Worm (Caenorhabditis elegans) whole organism, early embryonic: ENCODE results near the gene srw-108.

Source experiments
- B0310.2 ChIP-seq: sonication (generic microtip); optimal IDR thresholded peaks from 2 replicates; lab custom pipeline; 2016; ENCODE audit warnings: mild to moderate bottlenecking, missing genetic modification characterization, missing compliant biosample characterization
- F13C5.2 ChIP-seq: sonication (generic microtip); optimal IDR thresholded peaks from 2 replicates; lab custom pipeline; 2017; ENCODE audit warnings: mild to moderate bottlenecking, missing genetic modification characterization, inconsistent platforms, missing compliant biosample characterization
- aly-1 ChIP-seq: sonication (generic microtip); optimal IDR thresholded peaks from 2 replicates; lab custom pipeline; 2016; ENCODE audit warnings: missing genetic modification characterization, missing compliant biosample characterization
- ama-1 ChIP-seq: fragments of 150-350 bp; optimal IDR thresholded peaks from 2 replicates; lab custom pipeline; 2014
- ceh-13 ChIP-seq: fragments of 200-800 bp; sonication (Bioruptor generic); optimal IDR thresholded peaks from 2 replicates; lab custom pipeline; 2018; ENCODE audit warnings: mild to moderate bottlenecking, missing genetic modification characterization, missing compliant biosample characterization
- ceh-36 ChIP-seq: sonication (generic microtip); optimal IDR thresholded peaks from 2 replicates; lab custom pipeline; 2016; ENCODE audit warnings: missing genetic modification characterization, inconsistent platforms, missing compliant biosample characterization
- ets-7 ChIP-seq: sonication (generic microtip); optimal IDR thresholded peaks from 2 replicates; lab custom pipeline; 2016; ENCODE audit warnings: missing genotype, missing genetic modification characterization, missing compliant biosample characterization
- flt-1 ChIP-seq: fragments of 200-800 bp; sonication (Bioruptor generic); IDR thresholded peaks from 2 replicates; pipeline ENCODE4 v1.3.6; 2022; ENCODE audit warnings: missing genetic modification characterization, missing compliant biosample characterization
- hmbx-1 ChIP-seq: sonication (generic microtip); optimal IDR thresholded peaks from 2 replicates; lab custom pipeline; 2016; ENCODE audit warnings: mild to moderate bottlenecking, missing genetic modification characterization, missing compliant biosample characterization
- hmg-4 ChIP-seq: fragments of 200-800 bp; sonication (Bioruptor generic); optimal IDR thresholded peaks from 2 replicates; lab custom pipeline; 2018; ENCODE audit warnings: mild to moderate bottlenecking, missing genetic modification characterization, missing compliant biosample characterization
- hnd-1 ChIP-seq: sonication (generic microtip); optimal IDR thresholded peaks from 2 replicates; lab custom pipeline; 2016; ENCODE audit warnings: missing genetic modification characterization, missing compliant biosample characterization
- pes-1 ChIP-seq: fragments of 200-800 bp; sonication (Bioruptor generic); IDR thresholded peaks from 2 replicates; pipeline ENCODE4 v1.3.6; 2022; ENCODE audit warnings: missing genetic modification reagents, missing genetic modification characterization, missing compliant biosample characterization
- scrt-1 ChIP-seq: fragments of 200-800 bp; sonication (Bioruptor generic); IDR thresholded peaks from 2 replicates; pipeline ENCODE4 v1.3.6; 2022; ENCODE audit warnings: missing genetic modification characterization, missing compliant biosample characterization
- sea-1 ChIP-seq: fragments of 200-800 bp; sonication (Bioruptor generic); conservative IDR thresholded peaks from 2 replicates; pipeline ENCODE4 v1.3.6; 2022; ENCODE audit warnings: missing genetic modification characterization, missing compliant biosample characterization
- tbx-11 ChIP-seq: fragments of 200-800 bp; sonication (Bioruptor generic); IDR thresholded peaks from 2 replicates; pipeline ENCODE4 v1.3.6; 2022; ENCODE audit warnings: missing genetic modification characterization, missing compliant biosample characterization
- tbx-37 ChIP-seq: fragments of 200-800 bp; sonication (Bioruptor generic); conservative IDR thresholded peaks from 2 replicates; pipeline ENCODE4 v1.3.6; 2022; ENCODE audit warnings: missing genetic modification reagents, missing genetic modification characterization, missing compliant biosample characterization
- tra-4 ChIP-seq: sonication (generic microtip); optimal IDR thresholded peaks from 2 replicates; lab custom pipeline; 2017; ENCODE audit warnings: missing genetic modification characterization, missing compliant biosample characterization

The srw-108 gene

DNA sequence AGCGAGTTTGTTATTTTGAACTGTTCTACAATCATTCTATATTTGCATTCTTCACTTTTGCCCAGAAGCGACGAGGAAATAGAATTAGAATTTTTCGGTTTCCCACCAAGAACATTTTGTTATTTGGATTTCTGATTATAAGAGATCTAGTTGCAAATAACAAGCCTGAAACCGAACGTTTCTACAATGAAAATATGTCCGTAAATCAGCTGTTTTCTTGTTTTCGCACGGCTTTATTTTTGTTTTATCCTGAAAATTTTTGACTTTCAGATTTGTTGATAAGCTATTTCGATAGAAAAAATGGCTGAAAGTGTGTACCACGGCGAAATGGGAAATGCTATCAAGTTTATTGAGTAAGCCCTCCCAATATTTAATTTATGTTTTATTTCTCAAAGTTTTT, at the start of gene srw-108:
srw-108 (plus strand) TSS at position 301 of the 400 bp plus-strand sequence.
- TF ChIP-seq hnd-1 (tag; lab: Kevin White, UChicago) (no peak), ceh-36 (tag; lab: Kevin White, UChicago) (no peak), aly-1 (tag; lab: Kevin White, UChicago) (no peak), F13C5.2 (tag; lab: Kevin White, UChicago) (no peak), scrt-1 (no peak), hmbx-1 (tag; lab: Kevin White, UChicago) (no peak), flt-1 (GFP tag; lab: Robert Waterston, UW) (no peak), B0310.2 (no peak), tbx-37 (GFP tag; lab: Robert Waterston, UW) (no peak), pes-1 (GFP tag; lab: Robert Waterston, UW) (no peak), ets-7 (no peak), tbx-11 (GFP tag; lab: Robert Waterston, UW) (no peak), hmg-4 (GFP tag; lab: Kevin White, UChicago) (no peak), tra-4 (tag; lab: Kevin White, UChicago) (no peak), sea-1 (GFP tag; lab: Robert Waterston, UW) (no peak), ama-1 (lab: Kevin White, UChicago) (no peak)

ce11 chrV:479046-479445, 48.7 kb upstream of the srw-108 start:
- no peak for TF ChIP-seq hmg-4 (GFP tag; lab: Kevin White, UChicago)
- no peak for TF ChIP-seq ama-1 (lab: Kevin White, UChicago)
- no peak for TF ChIP-seq tbx-11 (GFP tag; lab: Robert Waterston, UW)
- no peak for TF ChIP-seq aly-1 (tag; lab: Kevin White, UChicago)
- no peak for TF ChIP-seq ceh-13 (GFP tag; lab: Kevin White, UChicago)
- no peak for TF ChIP-seq scrt-1
- no peak for TF ChIP-seq ets-7
- TF ChIP-seq hnd-1 (tag; lab: Kevin White, UChicago) = no peak
- no peak for TF ChIP-seq tbx-37 (GFP tag; lab: Robert Waterston, UW)

DNA sequence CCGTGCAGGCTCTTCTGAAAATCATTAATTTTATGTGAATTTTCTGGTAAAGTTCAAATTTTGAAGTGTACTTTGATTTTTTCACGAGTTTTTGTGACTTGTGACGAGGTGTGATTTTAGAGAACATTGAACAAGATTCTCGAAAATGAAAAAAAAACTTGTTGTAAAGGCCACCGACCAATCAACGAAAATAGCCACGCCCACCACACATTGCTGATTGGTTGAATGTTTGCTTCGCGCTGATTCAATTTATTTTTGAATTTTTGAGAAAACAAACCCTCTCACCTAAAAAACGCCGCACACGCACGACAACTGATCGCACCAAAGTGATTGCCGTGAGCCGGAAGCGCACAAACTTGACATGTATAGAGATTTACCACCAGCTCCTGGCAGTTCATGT, 44.8 kb upstream of the srw-108 start:
- TF ChIP-seq ceh-13 (GFP tag; lab: Kevin White, UChicago) = no peak
- no peak for TF ChIP-seq tra-4 (tag; lab: Kevin White, UChicago)
- TF ChIP-seq hmbx-1 (tag; lab: Kevin White, UChicago) = no peak
- TF ChIP-seq ama-1 (lab: Kevin White, UChicago) = no peak

ce11 chrV:483289-483795, 44.4 kb upstream of the srw-108 start, which contains the start of gene nhr-130:
TSS of gene nhr-130 (minus strand) at chrV:483339.
- TF ChIP-seq B0310.2 (no peak), ceh-13 (GFP tag; lab: Kevin White, UChicago) (no peak), tbx-37 (GFP tag; lab: Robert Waterston, UW) (no peak), pes-1 (GFP tag; lab: Robert Waterston, UW) (no peak), hnd-1 (tag; lab: Kevin White, UChicago) (no peak), ets-7 (no peak), hmg-4 (GFP tag; lab: Kevin White, UChicago) (no peak), hmbx-1 (tag; lab: Kevin White, UChicago) (no peak), ceh-36 (tag; lab: Kevin White, UChicago) (no peak), aly-1 (tag; lab: Kevin White, UChicago) (no peak), scrt-1 (no peak), sea-1 (GFP tag; lab: Robert Waterston, UW) (no peak)

ce11 chrV:484285-484890, 43.3 kb upstream of the srw-108 start, which contains the start of gene nhr-212:
TSS of gene nhr-212 (plus strand) at chrV:484857.
- TF ChIP-seq hnd-1 (tag; lab: Kevin White, UChicago) (no peak), pes-1 (GFP tag; lab: Robert Waterston, UW) (no peak), hmg-4 (GFP tag; lab: Kevin White, UChicago) (no peak), sea-1 (GFP tag; lab: Robert Waterston, UW) (no peak), tra-4 (tag; lab: Kevin White, UChicago) (no peak), B0310.2 (no peak), ceh-13 (GFP tag; lab: Kevin White, UChicago) (no peak), F13C5.2 (tag; lab: Kevin White, UChicago) (no peak), aly-1 (tag; lab: Kevin White, UChicago) (no peak), hmbx-1 (tag; lab: Kevin White, UChicago) (no peak), ceh-36 (tag; lab: Kevin White, UChicago) (no peak)

DNA sequence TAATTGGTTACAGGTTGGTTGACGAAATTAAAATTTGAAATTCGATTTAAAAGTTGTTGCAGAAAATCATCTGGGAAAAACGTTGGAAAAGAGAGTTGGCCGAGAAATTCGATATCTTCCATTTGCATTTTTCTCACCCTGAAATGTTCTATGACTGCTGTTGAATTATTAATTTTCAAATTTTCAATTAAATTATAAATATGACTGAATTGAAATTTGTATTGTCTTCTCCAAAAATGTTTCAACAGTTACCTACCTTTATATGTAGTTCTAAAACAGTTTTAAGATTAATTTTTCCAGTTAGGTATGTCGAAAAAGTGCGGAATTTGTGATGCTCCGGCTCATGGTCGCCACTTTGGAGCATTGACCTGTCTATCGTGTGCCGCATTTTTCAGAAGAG, 41.0 kb upstream of the srw-108 start, which contains the start of gene nhr-211:
nhr-211 (plus strand) TSS at position 301 of the 400 bp plus-strand sequence.
- TF ChIP-seq tra-4 (tag; lab: Kevin White, UChicago) = no peak
- no peak for TF ChIP-seq tbx-11 (GFP tag; lab: Robert Waterston, UW)
- TF ChIP-seq hmg-4 (GFP tag; lab: Kevin White, UChicago) = no peak
- TF ChIP-seq hnd-1 (tag; lab: Kevin White, UChicago) = no peak
- no peak for TF ChIP-seq flt-1 (GFP tag; lab: Robert Waterston, UW)

DNA sequence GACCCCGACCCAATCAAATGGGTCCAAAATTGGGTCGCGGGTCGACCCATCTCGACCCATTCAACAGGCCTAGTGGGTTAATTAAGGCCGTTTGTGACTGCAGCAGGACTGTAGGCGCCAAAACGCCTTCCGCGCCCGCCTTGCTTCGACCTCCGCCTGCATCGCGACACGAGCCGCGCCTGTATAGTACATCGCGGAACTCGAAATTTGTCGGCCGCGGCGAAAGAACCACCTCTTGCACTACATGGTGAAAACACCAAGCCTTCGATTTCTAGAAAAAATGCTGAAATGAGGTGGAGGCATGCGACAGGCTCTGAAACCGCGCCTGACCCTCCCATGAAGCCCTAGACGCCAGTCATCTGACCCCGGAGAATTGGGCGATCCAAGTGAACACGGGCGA, 39.7 kb upstream of the srw-108 start:
- TF ChIP-seq ets-7 = no peak
- no peak for TF ChIP-seq flt-1 (GFP tag; lab: Robert Waterston, UW)
- TF ChIP-seq ceh-13 (GFP tag; lab: Kevin White, UChicago) = no peak
- TF ChIP-seq ama-1 (lab: Kevin White, UChicago) = no peak
